Fruit fly (Drosophila melanogaster): ENCODE results near the gene CG14572.

CG14572 gene

dm6 chr3L:21769515-21769914 is 28.2 kb downstream of the CG14572 start, which contains the start of gene CG7370:
Gene CG7370, plus strand, starts transcription at chr3L:21769815.
- TF ChIP-seq kah (GFP tag; optimal IDR thresholded peaks at IDR 0.05): no peak
- TF ChIP-seq z (GFP tag; IDR thresholded peaks at IDR 0.05): no peak
- TF ChIP-seq Trl (optimal IDR thresholded peaks at IDR 0.05): peak in 1 of 2 experiments; percentile 4
- TF ChIP-seq Trl (GFP tag; optimal IDR thresholded peaks at IDR 0.05): no peak
- no peak for TF ChIP-seq CG8388 (GFP tag; optimal IDR thresholded peaks at IDR 0.05)
- no peak for TF ChIP-seq CG1832 (GFP tag; optimal IDR thresholded peaks at IDR 0.05)
- no peak for TF ChIP-seq HmgD (GFP tag; optimal IDR thresholded peaks at IDR 0.05)
- no peak for TF ChIP-seq CG10462 (GFP tag; optimal IDR thresholded peaks at IDR 0.05)
- TF ChIP-seq grn (GFP tag; optimal IDR thresholded peaks at IDR 0.05): no peak
- TF ChIP-seq onecut (GFP tag; IDR thresholded peaks at IDR 0.05): no peak
- TF ChIP-seq az2 (GFP tag; optimal IDR thresholded peaks at IDR 0.05): no peak
- peak; percentile 59 for TF ChIP-seq sens (GFP tag)
- no peak for TF ChIP-seq Atf3 (GFP tag; optimal IDR thresholded peaks at IDR 0.05)
- TF ChIP-seq CG2712 (tag; optimal IDR thresholded peaks at IDR 0.05): no peak
- peak; percentile 4 for TF ChIP-seq abd-A (tag; optimal IDR thresholded peaks at IDR 0.05)
- TF ChIP-seq emc (GFP tag; optimal IDR thresholded peaks at IDR 0.05): no peak
- no peak for TF ChIP-seq exex (tag; optimal IDR thresholded peaks at IDR 0.05)
- no peak for TF ChIP-seq bcd (GFP tag; optimal IDR thresholded peaks at IDR 0.05)
- no peak for TF ChIP-seq dimm (GFP tag; IDR thresholded peaks at IDR 0.05)
- no peak for TF ChIP-seq CG6175 (GFP tag; IDR thresholded peaks at IDR 0.05)
- no peak for TF ChIP-seq wdn (GFP tag; IDR thresholded peaks at IDR 0.05)
- TF ChIP-seq nerfin-1 (tag; optimal IDR thresholded peaks at IDR 0.05): peak; percentile 15
- TF ChIP-seq CG10274 (GFP tag; optimal IDR thresholded peaks at IDR 0.05): no peak
- no peak for TF ChIP-seq knrl (GFP tag; IDR thresholded peaks at IDR 0.05; ENCODE audit: partially characterized antibody)
- TF ChIP-seq CG2875 (GFP tag; optimal IDR thresholded peaks at IDR 0.05): no peak
- no peak for TF ChIP-seq sisA (GFP tag; IDR thresholded peaks at IDR 0.05)
- TF ChIP-seq prd (optimal IDR thresholded peaks at IDR 0.05): no peak
- TF ChIP-seq prd (GFP tag; IDR thresholded peaks at IDR 0.05): no peak
- TF ChIP-seq CG4707 (GFP tag; optimal IDR thresholded peaks at IDR 0.05): no peak
- no peak for TF ChIP-seq CG16813 (GFP tag; IDR thresholded peaks at IDR 0.05; ENCODE audit: partially characterized antibody)
- no peak for TF ChIP-seq Dbx (GFP tag; IDR thresholded peaks at IDR 0.05)
- no peak for TF ChIP-seq MBD-R2 (GFP tag; IDR thresholded peaks at IDR 0.05)
- no peak for TF ChIP-seq otp (GFP tag; IDR thresholded peaks at IDR 0.05)
- TF ChIP-seq D19B (GFP tag; optimal IDR thresholded peaks at IDR 0.05): no peak
- no peak for TF ChIP-seq CG7786 (GFP tag; optimal IDR thresholded peaks at IDR 0.05)
- TF ChIP-seq CG1792 (GFP tag; optimal IDR thresholded peaks at IDR 0.05): no peak
- peak; percentile 42; the same call in 1 of the 2 replicates for TF ChIP-seq crol (GFP tag; IDR thresholded peaks at IDR 0.05)
- TF ChIP-seq CG4854 (GFP tag; optimal IDR thresholded peaks at IDR 0.05): no peak
- TF ChIP-seq seq (GFP tag; IDR thresholded peaks at IDR 0.05): no peak
- TF ChIP-seq gem (tag; optimal IDR thresholded peaks at IDR 0.05): no peak
- no peak for TF ChIP-seq CG17361 (GFP tag; IDR thresholded peaks at IDR 0.05)
- peak; percentile 10; the same call in 1 of the 4 replicates for TF ChIP-seq chinmo (GFP tag; IDR thresholded peaks at IDR 0.05; ENCODE audit: partially characterized antibody)
- no peak for TF ChIP-seq nmo (GFP tag; optimal IDR thresholded peaks at IDR 0.05)
- no peak for TF ChIP-seq CG11560 (tag; IDR thresholded peaks at IDR 0.05)
- no peak for TF ChIP-seq CG18262 (tag; optimal IDR thresholded peaks at IDR 0.05)
- peak; percentile 44 for TF ChIP-seq ewg (GFP tag; optimal IDR thresholded peaks at IDR 0.05)
- no peak for TF ChIP-seq Camta (GFP tag; optimal IDR thresholded peaks at IDR 0.05)
- TF ChIP-seq p53 (GFP tag; optimal IDR thresholded peaks at IDR 0.05): no peak
- no peak for TF ChIP-seq org-1 (GFP tag; optimal IDR thresholded peaks at IDR 0.05)
- TF ChIP-seq CG15696 (tag; optimal IDR thresholded peaks at IDR 0.05): no peak
- no peak for TF ChIP-seq esg (GFP tag; conservative IDR thresholded peaks at IDR 0.05)
- 0 out of 2 replicates have a peak, but pooled peaks have one; percentile 29 for TF ChIP-seq Scr (GFP tag; IDR thresholded peaks at IDR 0.05; ENCODE audit: partially characterized antibody)
- no peak for TF ChIP-seq lilli (GFP tag; optimal IDR thresholded peaks at IDR 0.05)
